Worm (Caenorhabditis elegans) whole organism, L1 larva: Measurements from ENCODE around the gene M163.1.

Experiments
- elt-2 ChIP-seq: sonication (generic microtip); optimal IDR thresholded peaks from 2 replicates; lab custom pipeline; 2016; ENCODE audit warnings: missing genetic modification characterization, mild to moderate bottlenecking, inconsistent platforms, missing compliant biosample characterization, missing genetic modification reagents
- hlh-17 ChIP-seq: fragments of 200-800 bp; sonication (Bioruptor generic); optimal IDR thresholded peaks from 2 replicates; lab custom pipeline; 2018; ENCODE audit warnings: missing genetic modification characterization, mild to moderate bottlenecking, missing compliant biosample characterization, moderate library complexity, borderline replicate concordance

- no peak for TF ChIP-seq hlh-17
- no peak for TF ChIP-seq elt-2 (tag; lab: Kevin White, UChicago)
These were observed 37.1 kb downstream of the M163.1 start, which contains the start of gene M163.21 for ce11 chrX:14466532-14466931.
